Worm (Caenorhabditis elegans): Measurements from ENCODE around the gene egas-1.

DNA sequence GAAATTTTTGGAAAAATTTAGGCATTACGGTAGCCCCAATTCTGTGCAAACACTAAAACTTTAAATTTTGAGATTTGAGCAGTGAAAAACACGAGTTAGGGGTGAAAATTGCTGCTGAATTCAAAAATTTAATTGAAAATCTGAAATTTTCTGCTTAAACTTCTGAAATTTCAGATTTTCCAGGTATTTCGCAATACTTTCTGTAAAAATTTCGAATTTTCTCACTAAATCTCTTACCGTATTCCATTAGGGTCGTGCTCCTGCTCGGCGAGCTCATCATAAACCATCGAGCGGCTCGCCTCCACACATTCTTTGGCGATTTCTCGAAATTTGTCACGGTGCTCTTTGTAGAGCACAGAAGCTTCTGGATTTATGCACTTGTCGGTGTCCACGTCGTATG, 47.3 kb downstream of the egas-1 start:
- no peak for TF ChIP-seq nhr-28 (tag; optimal IDR thresholded peaks at IDR 0.05)
- TF ChIP-seq snpc-4 (tag; optimal IDR thresholded peaks at IDR 0.05), result no peak
- no peak for TF ChIP-seq unc-62 (GFP tag; optimal IDR thresholded peaks at IDR 0.05)
- TF ChIP-seq nhr-12 (tag; optimal IDR thresholded peaks at IDR 0.05), result no peak
- TF ChIP-seq M03D4.4 (tag; optimal IDR thresholded peaks at IDR 0.05), result no peak
- no peak for TF ChIP-seq nhr-76 (tag; optimal IDR thresholded peaks at IDR 0.05)
- no peak for TF ChIP-seq blmp-1 (tag; optimal IDR thresholded peaks at IDR 0.05)
- TF ChIP-seq lin-13 (tag; optimal IDR thresholded peaks at IDR 0.05), result no peak
- no peak for TF ChIP-seq mep-1 (tag; optimal IDR thresholded peaks at IDR 0.05)
- no peak for TF ChIP-seq ztf-11 (tag; optimal IDR thresholded peaks at IDR 0.05)

Data from whole organism, mixed stage, embryonic.